Worm (Caenorhabditis elegans): ENCODE results near the gene srw-100.

The srw-100 gene

DNA sequence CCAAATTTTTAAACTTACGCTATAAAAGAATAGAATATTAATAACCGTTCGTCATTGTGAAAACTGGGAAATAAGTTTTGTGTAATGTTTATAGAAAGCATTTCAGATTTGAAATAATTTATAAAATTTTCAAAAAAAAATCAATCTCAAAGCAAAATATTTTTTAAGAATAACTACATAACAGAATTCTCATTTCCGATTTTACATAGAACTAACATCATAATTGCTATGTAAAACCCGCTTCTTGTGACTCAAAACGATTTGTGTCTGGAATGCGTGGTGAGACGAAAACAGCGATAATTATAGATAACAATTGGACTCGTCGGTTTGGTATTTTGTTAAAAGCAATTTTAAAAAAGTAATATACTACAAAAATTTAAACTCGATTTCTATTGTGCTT, 30.2 kb upstream of the srw-100 start, which contains the start of gene srw-91:
Gene srw-91 (minus strand): TSS at position 101 of the 400 bp plus-strand sequence.
- TF ChIP-seq snpc-1.2 (GFP tag; IDR thresholded peaks at IDR 0.05) (no peak), mdl-1 (tag; optimal IDR thresholded peaks at IDR 0.05) (no peak), ceh-44 (GFP tag; IDR thresholded peaks at IDR 0.05) (no peak), lir-3 (tag; optimal IDR thresholded peaks at IDR 0.05) (no peak), egl-27 (tag; optimal IDR thresholded peaks at IDR 0.05) (no peak), ceh-32 (tag; optimal IDR thresholded peaks at IDR 0.05; ENCODE audit: poor library complexity) (no peak), Y105C5A.15 (GFP tag; IDR thresholded peaks at IDR 0.05) (no peak), nhr-10 (tag; optimal IDR thresholded peaks at IDR 0.05) (no peak), fos-1 (tag; optimal IDR thresholded peaks at IDR 0.05) (no peak), daf-12 (tag; optimal IDR thresholded peaks at IDR 0.05) (no peak), ceh-82 (tag; optimal IDR thresholded peaks at IDR 0.05) (no peak), mxl-3 (GFP tag; optimal IDR thresholded peaks at IDR 0.05) (no peak), lin-13 (GFP tag; optimal IDR thresholded peaks at IDR 0.05) (no peak), T26A8.4 (GFP tag; IDR thresholded peaks at IDR 0.05) (no peak), dmd-9 (GFP tag; IDR thresholded peaks at IDR 0.05) (no peak)

DNA sequence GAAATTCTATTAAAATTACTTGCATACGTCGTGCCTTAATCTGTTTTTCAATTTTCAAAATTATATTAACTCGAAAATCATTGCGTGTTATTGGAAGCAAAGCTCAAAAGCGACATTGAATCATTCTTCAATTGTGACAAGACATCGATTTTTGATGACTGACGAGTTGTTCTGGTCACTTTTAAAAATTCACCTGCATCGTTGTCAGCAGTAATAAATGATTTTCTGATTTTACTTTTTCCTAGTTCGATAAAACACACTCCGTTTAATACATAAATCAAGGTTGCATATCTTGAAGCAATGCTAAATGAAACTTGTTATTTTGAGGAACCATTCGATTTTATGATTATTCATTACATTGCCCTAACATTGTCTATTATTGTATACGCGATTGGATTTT, 28.7 kb upstream of the srw-100 start, which contains the start of gene srh-3:
Gene srh-3 (plus strand): TSS at position 301 of the 400 bp plus-strand sequence.
- no peak for TF ChIP-seq daf-16 (GFP tag; optimal IDR thresholded peaks at IDR 0.05)
- no peak for TF ChIP-seq daf-16 (tag; optimal IDR thresholded peaks at IDR 0.05)
- TF ChIP-seq nhr-102 (tag; optimal IDR thresholded peaks at IDR 0.05), result no peak
- no peak for TF ChIP-seq zag-1 (tag; optimal IDR thresholded peaks at IDR 0.05)
- TF ChIP-seq ZK546.5 (tag; optimal IDR thresholded peaks at IDR 0.05), result no peak
- no peak for TF ChIP-seq zip-2 (tag; optimal IDR thresholded peaks at IDR 0.05)
- TF ChIP-seq nhr-42 (GFP tag; IDR thresholded peaks at IDR 0.05), result no peak
- TF ChIP-seq lim-7 (GFP tag; IDR thresholded peaks at IDR 0.05), result no peak
- no peak for TF ChIP-seq dpl-1 (GFP tag; optimal IDR thresholded peaks at IDR 0.05)
- TF ChIP-seq nhr-10 (tag; optimal IDR thresholded peaks at IDR 0.05), result no peak
- TF ChIP-seq vab-7 (GFP tag; IDR thresholded peaks at IDR 0.05), result no peak
- TF ChIP-seq dmd-9 (GFP tag; IDR thresholded peaks at IDR 0.05), result no peak
- TF ChIP-seq arid-1 (GFP tag; conservative IDR thresholded peaks at IDR 0.05), result no peak
- TF ChIP-seq madf-9 (GFP tag; conservative IDR thresholded peaks at IDR 0.05), result no peak
- no peak for TF ChIP-seq php-3 (GFP tag; IDR thresholded peaks at IDR 0.05)
- TF ChIP-seq ces-1 (GFP tag; optimal IDR thresholded peaks at IDR 0.05), result no peak
- no peak for TF ChIP-seq F37D6.2 (tag; optimal IDR thresholded peaks at IDR 0.05)

DNA sequence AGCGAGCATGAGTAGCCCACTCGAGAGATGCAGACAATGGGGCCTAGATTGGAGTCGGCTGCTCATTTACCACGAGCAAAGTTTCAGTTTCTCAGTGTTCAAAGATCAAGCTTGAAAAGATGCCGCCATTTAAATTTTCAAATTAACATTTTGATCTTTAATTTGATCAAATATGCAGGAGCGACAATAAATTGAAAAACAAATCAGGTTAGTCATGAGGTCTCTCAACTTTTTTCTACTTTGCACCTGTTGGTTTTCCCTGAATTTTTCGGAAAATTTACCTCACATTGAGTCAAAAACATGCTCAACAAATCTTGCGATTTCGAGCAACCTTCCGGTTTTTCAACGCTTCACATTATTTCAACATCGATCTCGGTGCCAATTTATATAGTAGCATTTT, 25.7 kb upstream of the srw-100 start, which contains the start of gene srh-5:
Gene srh-5 (plus strand): TSS at position 301 of the 400 bp plus-strand sequence.
- no peak for TF ChIP-seq hmg-1.1 (GFP tag; IDR thresholded peaks at IDR 0.05)
- TF ChIP-seq nhr-102 (tag; optimal IDR thresholded peaks at IDR 0.05), result no peak
- no peak for TF ChIP-seq nhr-28 (tag; optimal IDR thresholded peaks at IDR 0.05)
- TF ChIP-seq ztf-11 (tag; optimal IDR thresholded peaks at IDR 0.05), result no peak
- no peak for TF ChIP-seq daf-19 (GFP tag; conservative IDR thresholded peaks at IDR 0.05)
- no peak for TF ChIP-seq ceh-28 (tag; optimal IDR thresholded peaks at IDR 0.05)
- TF ChIP-seq snpc-4 (tag; optimal IDR thresholded peaks at IDR 0.05), result no peak
- no peak for TF ChIP-seq lir-3 (tag; optimal IDR thresholded peaks at IDR 0.05)
- no peak for TF ChIP-seq dmd-9 (GFP tag; IDR thresholded peaks at IDR 0.05)
- no peak for TF ChIP-seq lin-13 (GFP tag; optimal IDR thresholded peaks at IDR 0.05)
- TF ChIP-seq madf-9 (GFP tag; conservative IDR thresholded peaks at IDR 0.05), result no peak
- no peak for TF ChIP-seq F44E2.7 (GFP tag; IDR thresholded peaks at IDR 0.05)
- no peak for TF ChIP-seq pqm-1 (tag; optimal IDR thresholded peaks at IDR 0.05)
- TF ChIP-seq F10B5.3 (tag; optimal IDR thresholded peaks at IDR 0.05), result no peak
- TF ChIP-seq ztf-7 (tag; optimal IDR thresholded peaks at IDR 0.05), result no peak
- TF ChIP-seq lin-15B (tag; optimal IDR thresholded peaks at IDR 0.05), result no peak
- TF ChIP-seq ZK546.5 (tag; optimal IDR thresholded peaks at IDR 0.05), result no peak
- TF ChIP-seq zag-1 (tag; optimal IDR thresholded peaks at IDR 0.05), result no peak
- TF ChIP-seq fos-1 (tag; optimal IDR thresholded peaks at IDR 0.05), result no peak
